Worm (Caenorhabditis elegans): ENCODE results near the gene nspa-8.
A peak's percentile ranks its signal among the peaks of the same experiment; 100 is the strongest.

The nspa-8 gene

ce11 chrV:14792346-14792745 is 34.5 kb downstream of the nspa-8 start:
- TF ChIP-seq lin-39 (tag; optimal IDR thresholded peaks at IDR 0.05) (peak; percentile 28), nhr-23 (tag; optimal IDR thresholded peaks at IDR 0.05) (no peak)

DNA sequence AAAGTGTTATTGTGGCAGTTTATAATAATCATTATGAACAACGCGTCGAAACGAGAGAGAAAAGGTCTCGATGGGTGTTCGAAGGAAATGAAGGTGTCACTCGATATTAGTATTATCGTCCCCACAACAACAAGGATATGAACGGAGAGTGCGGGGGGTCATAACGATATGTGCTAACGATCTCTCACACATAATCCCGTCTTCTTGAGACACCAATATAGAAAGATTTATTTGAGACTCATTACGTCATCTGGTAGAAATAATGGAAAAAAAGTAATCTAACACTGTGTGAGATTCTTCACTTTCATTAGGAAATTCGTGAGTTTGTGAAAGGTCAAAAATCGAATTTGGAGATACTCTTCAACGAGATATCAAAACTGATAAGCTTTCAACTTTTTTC is 35.1 kb downstream of the nspa-8 start:
- no peak for TF ChIP-seq lsy-2 (tag; optimal IDR thresholded peaks at IDR 0.05)
- TF ChIP-seq nhr-23 (tag; optimal IDR thresholded peaks at IDR 0.05), result no peak
- no peak for TF ChIP-seq nhr-6 (tag; optimal IDR thresholded peaks at IDR 0.05)
- TF ChIP-seq nhr-21 (tag; optimal IDR thresholded peaks at IDR 0.05), result no peak
- TF ChIP-seq F13H6.1 (tag; optimal IDR thresholded peaks at IDR 0.05), result no peak
- no peak for TF ChIP-seq elt-3 (tag; optimal IDR thresholded peaks at IDR 0.05)
- no peak for TF ChIP-seq nhr-10 (tag; optimal IDR thresholded peaks at IDR 0.05)
- TF ChIP-seq ztf-1 (GFP tag; conservative IDR thresholded peaks at IDR 0.05), result no peak
- TF ChIP-seq crh-2 (tag; optimal IDR thresholded peaks at IDR 0.05), result no peak
- TF ChIP-seq R02D3.7 (tag; optimal IDR thresholded peaks at IDR 0.05), result no peak
- TF ChIP-seq ceh-16 (tag; optimal IDR thresholded peaks at IDR 0.05), result no peak
- no peak for TF ChIP-seq fos-1 (tag; optimal IDR thresholded peaks at IDR 0.05)
- TF ChIP-seq nhr-77 (tag; optimal IDR thresholded peaks at IDR 0.05), result no peak
- no peak for TF ChIP-seq sma-9 (GFP tag; optimal IDR thresholded peaks at IDR 0.05)
- no peak for TF ChIP-seq sma-9 (tag; optimal IDR thresholded peaks at IDR 0.05)
- no peak for TF ChIP-seq zag-1 (tag; optimal IDR thresholded peaks at IDR 0.05)
- TF ChIP-seq alr-1 (tag; optimal IDR thresholded peaks at IDR 0.05), result no peak

DNA sequence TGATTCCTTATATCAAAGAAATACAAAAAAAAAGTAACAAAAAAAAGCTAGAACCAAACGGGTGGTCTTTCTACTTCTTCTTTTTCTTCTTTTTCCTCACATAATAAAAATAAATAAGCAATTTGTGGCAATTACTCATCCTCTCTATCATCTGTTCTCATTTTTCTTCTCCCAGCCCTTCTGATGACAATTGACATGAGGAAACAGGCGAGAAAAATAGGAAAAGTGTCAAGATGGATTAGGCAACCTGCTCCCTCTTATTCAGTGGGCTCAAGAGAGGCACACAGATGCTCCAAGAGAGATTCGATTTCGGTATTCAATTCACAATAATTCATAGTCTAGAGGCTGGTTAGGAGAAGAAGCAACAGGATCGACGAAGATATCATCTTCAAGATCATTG is 36.1 kb downstream of the nspa-8 start:
- TF ChIP-seq mab-5 (tag; optimal IDR thresholded peaks at IDR 0.05), result no peak
- TF ChIP-seq fos-1 (tag; optimal IDR thresholded peaks at IDR 0.05), result no peak
- no peak for TF ChIP-seq skn-1 (tag; optimal IDR thresholded peaks at IDR 0.05)
- no peak for TF ChIP-seq alr-1 (tag; optimal IDR thresholded peaks at IDR 0.05)
- no peak for TF ChIP-seq sem-4 (tag; optimal IDR thresholded peaks at IDR 0.05)
- no peak for TF ChIP-seq nhr-23 (tag; optimal IDR thresholded peaks at IDR 0.05)
- TF ChIP-seq C34F6.9 (tag; optimal IDR thresholded peaks at IDR 0.05), result no peak
- no peak for TF ChIP-seq elt-3 (tag; optimal IDR thresholded peaks at IDR 0.05)
- no peak for TF ChIP-seq sma-3 (GFP tag; optimal IDR thresholded peaks at IDR 0.05)
- TF ChIP-seq dmd-4 (tag; optimal IDR thresholded peaks at IDR 0.05), result no peak
- TF ChIP-seq nhr-12 (tag; optimal IDR thresholded peaks at IDR 0.05), result no peak
- no peak for TF ChIP-seq nhr-10 (tag; optimal IDR thresholded peaks at IDR 0.05)
- no peak for TF ChIP-seq blmp-1 (tag; optimal IDR thresholded peaks at IDR 0.05; ENCODE audit: insufficient read depth)
- TF ChIP-seq egl-27 (tag; optimal IDR thresholded peaks at IDR 0.05), result no peak
- TF ChIP-seq mbf-1 (tag; optimal IDR thresholded peaks at IDR 0.05), result no peak
- no peak for TF ChIP-seq unc-55 (GFP tag; optimal IDR thresholded peaks at IDR 0.05)
- no peak for TF ChIP-seq lin-39 (tag; optimal IDR thresholded peaks at IDR 0.05)
- no peak for TF ChIP-seq aly-2 (tag; optimal IDR thresholded peaks at IDR 0.05)
- no peak for TF ChIP-seq ceh-82 (tag; optimal IDR thresholded peaks at IDR 0.05)
- TF ChIP-seq unc-39 (tag; optimal IDR thresholded peaks at IDR 0.05), result no peak

ce11 chrV:14788462-14788861 is 38.4 kb downstream of the nspa-8 start:
- no peak for TF ChIP-seq unc-62 (GFP tag; optimal IDR thresholded peaks at IDR 0.05)
- TF ChIP-seq C34F6.9 (tag; optimal IDR thresholded peaks at IDR 0.05), result no peak
- TF ChIP-seq nhr-23 (tag; optimal IDR thresholded peaks at IDR 0.05), result no peak
- no peak for TF ChIP-seq egl-27 (tag; optimal IDR thresholded peaks at IDR 0.05)
- no peak for TF ChIP-seq nhr-6 (tag; optimal IDR thresholded peaks at IDR 0.05)
- no peak for TF ChIP-seq alr-1 (tag; optimal IDR thresholded peaks at IDR 0.05)
- TF ChIP-seq ztf-1 (GFP tag; conservative IDR thresholded peaks at IDR 0.05), result no peak
- TF ChIP-seq snpc-4 (tag; optimal IDR thresholded peaks at IDR 0.05), result no peak
- TF ChIP-seq gmeb-1 (tag; optimal IDR thresholded peaks at IDR 0.05), result no peak
- no peak for TF ChIP-seq elt-3 (tag; optimal IDR thresholded peaks at IDR 0.05)
- TF ChIP-seq nhr-11 (tag; optimal IDR thresholded peaks at IDR 0.05), result no peak
- no peak for TF ChIP-seq unc-39 (tag; optimal IDR thresholded peaks at IDR 0.05)
- no peak for TF ChIP-seq elt-1 (tag; optimal IDR thresholded peaks at IDR 0.05)
- no peak for TF ChIP-seq nhr-12 (tag; optimal IDR thresholded peaks at IDR 0.05)
- no peak for TF ChIP-seq nhr-21 (tag; optimal IDR thresholded peaks at IDR 0.05)
- TF ChIP-seq nhr-77 (tag; optimal IDR thresholded peaks at IDR 0.05), result no peak

- TF ChIP-seq sma-9 (GFP tag; optimal IDR thresholded peaks at IDR 0.05) (no peak), sma-9 (tag; optimal IDR thresholded peaks at IDR 0.05) (no peak), sem-4 (tag; optimal IDR thresholded peaks at IDR 0.05) (no peak), ztf-4 (tag; optimal IDR thresholded peaks at IDR 0.05) (no peak), unc-62 (GFP tag; optimal IDR thresholded peaks at IDR 0.05) (no peak), nhr-237 (tag; optimal IDR thresholded peaks at IDR 0.05) (no peak), lsy-2 (tag; optimal IDR thresholded peaks at IDR 0.05) (no peak), crh-2 (tag; optimal IDR thresholded peaks at IDR 0.05) (no peak), C34F6.9 (tag; optimal IDR thresholded peaks at IDR 0.05) (no peak), dmd-4 (tag; optimal IDR thresholded peaks at IDR 0.05) (no peak), nhr-23 (tag; optimal IDR thresholded peaks at IDR 0.05) (no peak), unc-55 (GFP tag; optimal IDR thresholded peaks at IDR 0.05) (no peak), egl-27 (tag; optimal IDR thresholded peaks at IDR 0.05) (no peak), sma-3 (GFP tag; optimal IDR thresholded peaks at IDR 0.05) (no peak), elt-1 (tag; optimal IDR thresholded peaks at IDR 0.05) (no peak), F13H6.1 (tag; optimal IDR thresholded peaks at IDR 0.05) (no peak)
Observed at ce11 chrV:14784787-14785186, 42.1 kb downstream of the nspa-8 start.

Data from whole organism, L2 larva.